Worm (Caenorhabditis elegans) whole organism, L3 larva: ENCODE measurements around the gene T04F3.1.

ENCODE experiments used
- aly-2 ChIP-seq: fragments of 150-350 bp; optimal IDR thresholded peaks from 2 replicates; lab custom pipeline; 2014; ENCODE audit warnings: missing biosample characterization, missing genetic modification characterization
- egl-27 ChIP-seq: sonication (generic microtip); optimal IDR thresholded peaks from 4 replicates; lab custom pipeline; 2017; ENCODE audit warnings: missing biosample characterization, missing genetic modification reagents, missing genetic modification characterization
- elt-3 ChIP-seq, 3 experiments: fragments of 150-350 bp in 1 of 3; sonication (generic microtip) in 2 of 3; optimal IDR thresholded peaks; 2 replicates in 2 of 3; 4 replicates in 1 of 3; lab custom pipeline; 2014 to 2017; ENCODE audit warnings: missing biosample characterization in 3 of 3, missing genetic modification characterization in 3 of 3
- fos-1 ChIP-seq: fragments of 150-350 bp; optimal IDR thresholded peaks from 2 replicates; lab custom pipeline; 2014; ENCODE audit warnings: missing biosample characterization, missing genetic modification characterization
- mdl-1 ChIP-seq: fragments of 150-350 bp; optimal IDR thresholded peaks from 2 replicates; lab custom pipeline; 2014; ENCODE audit warnings: missing biosample characterization, missing genetic modification characterization
- nhr-12 ChIP-seq: fragments of 150-350 bp; optimal IDR thresholded peaks from 2 replicates; lab custom pipeline; 2014; ENCODE audit warnings: missing biosample characterization, missing genetic modification characterization
- nhr-28 ChIP-seq: fragments of 150-350 bp; optimal IDR thresholded peaks from 2 replicates; lab custom pipeline; 2014; ENCODE audit warnings: missing biosample characterization, missing genetic modification characterization
- pqm-1 ChIP-seq: fragments of 150-350 bp; optimal IDR thresholded peaks from 2 replicates; lab custom pipeline; 2017; ENCODE audit warnings: missing biosample characterization, missing genetic modification characterization, inconsistent platforms

DNA sequence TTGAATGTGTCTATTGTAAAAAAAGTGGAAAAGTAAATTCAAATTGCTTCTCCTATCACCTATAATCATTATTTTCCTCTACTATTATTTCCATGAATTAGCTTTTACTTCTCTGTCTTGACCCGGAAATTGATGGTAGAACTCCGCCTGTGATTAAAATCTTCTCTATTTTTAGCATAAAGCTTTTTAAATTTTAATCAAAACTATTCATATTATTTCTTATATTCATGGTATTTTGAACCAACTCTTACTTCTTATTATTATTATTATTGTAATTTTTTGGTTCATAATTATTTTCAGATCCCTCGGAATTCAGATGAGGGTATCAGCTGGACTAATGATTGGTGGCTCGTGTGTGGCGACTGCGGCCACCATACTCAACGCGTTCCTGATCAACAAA lies 27.2 kb downstream of the T04F3.1 start, which contains the start of gene sel-11:
- no peak for TF ChIP-seq nhr-28 (tag; lab: Kevin White, UChicago)
- TF ChIP-seq fos-1 = no peak
- no peak for TF ChIP-seq nhr-12 (tag; lab: Kevin White, UChicago)
- TF ChIP-seq mdl-1 (tag; lab: Kevin White, UChicago) = no peak
- no peak for TF ChIP-seq egl-27
- TF ChIP-seq aly-2 (tag; lab: Kevin White, UChicago) = no peak
- TF ChIP-seq elt-3 (tag; optimal IDR thresholded peaks at IDR 0.05; lab: Kevin White, UChicago) = no peak
- no peak for TF ChIP-seq pqm-1 (tag; lab: Kevin White, UChicago)
